Worm (Caenorhabditis elegans) whole organism, young adult: Measurements from ENCODE around the gene sri-30.

Source experiments
- ama-1 ChIP-seq, 3 experiments: fragments of 150-350 bp in 1 of 3; sonication (generic microtip) in 2 of 3; optimal IDR thresholded peaks; 2 replicates each; lab custom pipeline; 2014 to 2018; ENCODE audit warnings: missing biosample characterization in 2 of 3, missing genetic modification characterization in 2 of 3, missing genetic modification reagents in 2 of 3
- attf-6 ChIP-seq: fragments of 200-800 bp; sonication (Bioruptor generic); IDR thresholded peaks from 2 replicates; pipeline ENCODE4 v1.3.6; 2022; ENCODE audit warnings: missing genetic modification reagents, missing genetic modification characterization, missing compliant biosample characterization
- egl-18 ChIP-seq: fragments of 200-800 bp; sonication (Bioruptor generic); IDR thresholded peaks from 2 replicates; pipeline ENCODE4 v1.3.6; 2022; ENCODE audit warnings: missing genetic modification reagents, missing genetic modification characterization, missing compliant biosample characterization
- hlh-12 ChIP-seq: sonication (generic microtip); optimal IDR thresholded peaks from 2 replicates; lab custom pipeline; 2016; ENCODE audit warnings: missing genetic modification characterization, missing compliant biosample characterization
- lin-26 ChIP-seq: fragments of 200-800 bp; sonication (Bioruptor generic); IDR thresholded peaks from 2 replicates; pipeline ENCODE4 v1.3.6; 2022; ENCODE audit warnings: missing genetic modification reagents, missing genetic modification characterization, missing compliant biosample characterization
- madf-10 ChIP-seq: sonication (generic microtip); optimal IDR thresholded peaks from 2 replicates; lab custom pipeline; 2016; ENCODE audit warnings: mild to moderate bottlenecking, missing genetic modification characterization, missing compliant biosample characterization
- madf-3 ChIP-seq: fragments of 200-800 bp; sonication (Bioruptor generic); IDR thresholded peaks from 2 replicates; pipeline ENCODE4 v1.3.6; 2022; ENCODE audit warnings: missing genetic modification reagents, missing genetic modification characterization, missing compliant biosample characterization
- nhr-80 ChIP-seq: sonication (generic microtip); optimal IDR thresholded peaks from 2 replicates; lab custom pipeline; 2016; ENCODE audit warnings: missing genetic modification characterization, missing compliant biosample characterization
- ztf-18 ChIP-seq: sonication (generic microtip); optimal IDR thresholded peaks from 2 replicates; lab custom pipeline; 2016; ENCODE audit warnings: missing genotype, mild to moderate bottlenecking, missing genetic modification characterization, missing compliant biosample characterization

ce11 chrII:3038453-3038909 is 7.5 kb upstream of the sri-30 start, which contains the start of the genes B0454.26 and B0454.5:
- TF ChIP-seq lin-26 = no peak
- TF ChIP-seq nhr-80 (tag; lab: Kevin White, UChicago) = no peak
- peak; percentile 28 for TF ChIP-seq ztf-18
- TF ChIP-seq hlh-12 = no peak
- no peak for TF ChIP-seq ama-1 (optimal IDR thresholded peaks at IDR 0.05; lab: Kevin White, UChicago)
- no peak for TF ChIP-seq ama-1 (GFP tag; optimal IDR thresholded peaks at IDR 0.05; lab: Kevin White, UChicago)
- TF ChIP-seq egl-18 (GFP tag; lab: Robert Waterston, UW) = no peak
- TF ChIP-seq madf-10 (tag; lab: Kevin White, UChicago) = no peak
- TF ChIP-seq madf-3 (GFP tag; lab: Robert Waterston, UW) = no peak
- TF ChIP-seq attf-6 (GFP tag; lab: Robert Waterston, UW) = no peak
